Worm (Caenorhabditis elegans): ENCODE measurements around the gene F38B7.2.
A peak's percentile ranks its signal among the peaks of the same experiment; 100 is the strongest.

The F38B7.2 gene

ce11 chrV:11572803-11573490 is 29.2 kb downstream of the F38B7.2 start, which contains the start of the genes H12C20.7 and nhr-68:
Gene H12C20.7 (minus strand): TSS chrV:11572990.
Gene nhr-68 (plus strand): TSS chrV:11573440.
- peak; percentile 76 for TF ChIP-seq blmp-1 (tag; optimal IDR thresholded peaks at IDR 0.05)
- TF ChIP-seq nhr-71 (tag; optimal IDR thresholded peaks at IDR 0.05) = peak; percentile 100
- peak; percentile 99 for TF ChIP-seq elt-2 (tag; optimal IDR thresholded peaks at IDR 0.05)
- TF ChIP-seq hlh-17 (GFP tag; optimal IDR thresholded peaks at IDR 0.05; ENCODE audit: borderline replicate concordance) = no peak
- TF ChIP-seq mep-1 (tag; optimal IDR thresholded peaks at IDR 0.05) = no peak
- no peak for TF ChIP-seq pqm-1 (tag; optimal IDR thresholded peaks at IDR 0.05)
- TF ChIP-seq mab-9 (GFP tag; IDR thresholded peaks at IDR 0.05) = peak; percentile 44; the same call in 1 of the 2 replicates
- peak; percentile 92 for TF ChIP-seq C16A3.4 (tag; optimal IDR thresholded peaks at IDR 0.05)
- TF ChIP-seq hlh-4 (tag; optimal IDR thresholded peaks at IDR 0.05) = no peak
- TF ChIP-seq nhr-77 (tag; optimal IDR thresholded peaks at IDR 0.05) = no peak
- TF ChIP-seq ama-1 (optimal IDR thresholded peaks at IDR 0.05) = peak; percentile 54
- peak; percentile 90 for TF ChIP-seq nhr-19 (GFP tag; conservative IDR thresholded peaks at IDR 0.05)
- no peak for TF ChIP-seq ces-1 (GFP tag; optimal IDR thresholded peaks at IDR 0.05)
- TF ChIP-seq ets-5 (GFP tag; IDR thresholded peaks at IDR 0.05) = no peak
- peak; percentile 85 for TF ChIP-seq nhr-47 (tag; optimal IDR thresholded peaks at IDR 0.05)
- TF ChIP-seq egl-27 (tag; optimal IDR thresholded peaks at IDR 0.05) = peak; percentile 38 to 68
- TF ChIP-seq snpc-4 (tag; optimal IDR thresholded peaks at IDR 0.05) = no peak
- TF ChIP-seq ceh-63 (GFP tag; optimal IDR thresholded peaks at IDR 0.05) = no peak
- peak; percentile 74 for TF ChIP-seq lir-3 (tag; optimal IDR thresholded peaks at IDR 0.05; ENCODE audit: poor library complexity)
- no peak for TF ChIP-seq nhr-84 (tag; optimal IDR thresholded peaks at IDR 0.05)
- no peak for TF ChIP-seq nhr-12 (tag; optimal IDR thresholded peaks at IDR 0.05)
- peak; percentile 95 for TF ChIP-seq ztf-4 (tag; optimal IDR thresholded peaks at IDR 0.05)
- TF ChIP-seq skn-1 (tag; optimal IDR thresholded peaks at IDR 0.05) = peak; percentile 6
- TF ChIP-seq unc-98 (GFP tag; IDR thresholded peaks at IDR 0.05) = no peak
- TF ChIP-seq lin-35 (GFP tag; optimal IDR thresholded peaks at IDR 0.05) = peak in 1 of 2 experiments; percentile 85
- TF ChIP-seq xbp-1 (tag; optimal IDR thresholded peaks at IDR 0.05) = peak; percentile 74
- TF ChIP-seq C34B4.2 (tag; optimal IDR thresholded peaks at IDR 0.05) = no peak
- TF ChIP-seq elt-3 (tag; optimal IDR thresholded peaks at IDR 0.05) = peak; percentile 84 to 99 (median 93)
- no peak for TF ChIP-seq aly-2 (tag; optimal IDR thresholded peaks at IDR 0.05)
- peak; percentile 58 to 76 for TF ChIP-seq lsy-2 (tag; optimal IDR thresholded peaks at IDR 0.05)
- peak in 2 of 3 experiments; percentile 8 to 45 for TF ChIP-seq dpl-1 (GFP tag; optimal IDR thresholded peaks at IDR 0.05)
- TF ChIP-seq pag-3 (tag; optimal IDR thresholded peaks at IDR 0.05; ENCODE audit: borderline replicate concordance, insufficient read depth) = no peak
- TF ChIP-seq pax-3 (tag; optimal IDR thresholded peaks at IDR 0.05) = no peak
- no peak for TF ChIP-seq unc-62 (GFP tag; optimal IDR thresholded peaks at IDR 0.05)
- TF ChIP-seq fkh-8 (tag; optimal IDR thresholded peaks at IDR 0.05) = no peak
- no peak for TF ChIP-seq Y116A8C.19 (tag; optimal IDR thresholded peaks at IDR 0.05; ENCODE audit: borderline replicate concordance)
- TF ChIP-seq lin-39 (tag; optimal IDR thresholded peaks at IDR 0.05) = peak; percentile 59
- TF ChIP-seq mef-2 (tag; optimal IDR thresholded peaks at IDR 0.05) = no peak
- no peak for TF ChIP-seq fkh-10 (GFP tag; optimal IDR thresholded peaks at IDR 0.05)
- no peak for TF ChIP-seq unc-30 (tag; optimal IDR thresholded peaks at IDR 0.05)
- no peak for TF ChIP-seq rnt-1 (tag; optimal IDR thresholded peaks at IDR 0.05)
- TF ChIP-seq F16B12.6 (tag; optimal IDR thresholded peaks at IDR 0.05) = no peak
- TF ChIP-seq tbx-2 (tag; optimal IDR thresholded peaks at IDR 0.05) = peak; percentile 76
- no peak for TF ChIP-seq vab-15 (tag; optimal IDR thresholded peaks at IDR 0.05)
- peak; percentile 20 for TF ChIP-seq fos-1 (tag; optimal IDR thresholded peaks at IDR 0.05)
- TF ChIP-seq ceh-82 (tag; optimal IDR thresholded peaks at IDR 0.05) = no peak
- no peak for TF ChIP-seq sox-4 (tag; optimal IDR thresholded peaks at IDR 0.05)
- TF ChIP-seq lin-14 (GFP tag; optimal IDR thresholded peaks at IDR 0.05) = peak; percentile 97
- peak; percentile 96 for TF ChIP-seq dsc-1 (tag; optimal IDR thresholded peaks at IDR 0.05)
- no peak for TF ChIP-seq ceh-8 (GFP tag; optimal IDR thresholded peaks at IDR 0.05)
- no peak for TF ChIP-seq fkh-4 (tag; optimal IDR thresholded peaks at IDR 0.05; ENCODE audit: borderline replicate concordance)
